Worm (Caenorhabditis elegans) whole organism, L1 larva: ENCODE measurements around the gene Y48A6B.8.

ENCODE experiments used
- C04F5.9 ChIP-seq: sonication (generic microtip); optimal IDR thresholded peaks from 2 replicates; lab custom pipeline; 2016; ENCODE audit warnings: missing genetic modification characterization, missing compliant biosample characterization
- C34B4.2 ChIP-seq: sonication (generic microtip); optimal IDR thresholded peaks from 2 replicates; lab custom pipeline; 2017; ENCODE audit warnings: mild to moderate bottlenecking, missing genetic modification characterization, missing compliant biosample characterization
- F16B12.6 ChIP-seq: fragments of 150-350 bp; optimal IDR thresholded peaks from 2 replicates; lab custom pipeline; 2014; ENCODE audit warnings: missing biosample characterization, missing genetic modification characterization
- Y116A8C.19 ChIP-seq: sonication (generic microtip); optimal IDR thresholded peaks from 2 replicates; lab custom pipeline; 2016; ENCODE audit warnings: missing compliant biosample characterization, missing genetic modification characterization, borderline replicate concordance
- aly-2 ChIP-seq: fragments of 150-350 bp; optimal IDR thresholded peaks from 2 replicates; lab custom pipeline; 2014; ENCODE audit warnings: missing biosample characterization, missing genetic modification characterization
- blmp-1 ChIP-seq: fragments of 150-350 bp; optimal IDR thresholded peaks from 2 replicates; lab custom pipeline; 2014; ENCODE audit warnings: missing biosample characterization, missing genetic modification characterization
- ceh-63 ChIP-seq: fragments of 200-800 bp; sonication (Bioruptor generic); optimal IDR thresholded peaks from 2 replicates; lab custom pipeline; 2018; ENCODE audit warnings: mild to moderate bottlenecking, missing genetic modification characterization, missing compliant biosample characterization
- ceh-88 ChIP-seq: fragments of 200-800 bp; sonication (Bioruptor generic); IDR thresholded peaks from 2 replicates; pipeline ENCODE4 v1.3.6; 2022; ENCODE audit warnings: missing genetic modification characterization, missing compliant biosample characterization
- ceh-90 ChIP-seq: sonication (generic microtip); optimal IDR thresholded peaks from 2 replicates; lab custom pipeline; 2016; ENCODE audit warnings: missing genetic modification characterization, missing compliant biosample characterization
- ces-1 ChIP-seq: fragments of 150-350 bp; optimal IDR thresholded peaks from 2 replicates; lab custom pipeline; 2014; ENCODE audit warnings: missing biosample characterization, missing genetic modification reagents, missing genetic modification characterization
- efl-1 ChIP-seq, 4 experiments: fragments of 150-350 bp; optimal IDR thresholded peaks in 3 of 4; peaks in 1 of 4; 1 replicate in 1 of 4; 2 replicates in 3 of 4; lab custom pipeline; 2014; ENCODE audit warnings: missing biosample characterization in 2 of 4, missing genetic modification characterization in 2 of 4, missing genetic modification reagents in 2 of 4
- egl-13 ChIP-seq: sonication (generic microtip); optimal IDR thresholded peaks from 2 replicates; lab custom pipeline; 2016; ENCODE audit warnings: missing genotype, missing genetic modification reagents, missing genetic modification characterization, missing compliant biosample characterization
- elt-2 ChIP-seq: sonication (generic microtip); optimal IDR thresholded peaks from 2 replicates; lab custom pipeline; 2016; ENCODE audit warnings: missing genetic modification characterization, mild to moderate bottlenecking, inconsistent platforms, missing compliant biosample characterization, missing genetic modification reagents
- fkh-10 ChIP-seq: sonication (generic microtip); optimal IDR thresholded peaks from 2 replicates; lab custom pipeline; 2017; ENCODE audit warnings: missing biosample characterization, missing genetic modification reagents, missing genetic modification characterization
- hlh-17 ChIP-seq: fragments of 200-800 bp; sonication (Bioruptor generic); optimal IDR thresholded peaks from 2 replicates; lab custom pipeline; 2018; ENCODE audit warnings: missing genetic modification characterization, mild to moderate bottlenecking, missing compliant biosample characterization, moderate library complexity, borderline replicate concordance
- irx-1 ChIP-seq: sonication (generic microtip); optimal IDR thresholded peaks from 2 replicates; lab custom pipeline; 2016; ENCODE audit warnings: missing genetic modification characterization, missing compliant biosample characterization
- jun-1 ChIP-seq: fragments of 150-350 bp; optimal IDR thresholded peaks from 2 replicates; lab custom pipeline; 2014; ENCODE audit warnings: missing biosample characterization, missing genetic modification reagents, missing genetic modification characterization
- lin-35 ChIP-seq, 2 experiments: fragments of 150-350 bp; optimal IDR thresholded peaks; 2 replicates each; lab custom pipeline; 2014; ENCODE audit warnings: missing biosample characterization in 2 of 2, missing genetic modification characterization in 2 of 2, missing genetic modification reagents in 2 of 2
- lsy-2 ChIP-seq, 2 experiments: fragments of 150-350 bp; optimal IDR thresholded peaks; 2 replicates each; lab custom pipeline; 2014; ENCODE audit warnings: missing biosample characterization in 2 of 2, missing genetic modification characterization in 2 of 2
- mdl-1 ChIP-seq, 2 experiments: fragments of 150-350 bp; optimal IDR thresholded peaks; 2 replicates each; lab custom pipeline; 2014 to 2017; ENCODE audit warnings: missing biosample characterization in 2 of 2, missing genetic modification characterization in 2 of 2, inconsistent platforms in 1 of 2
- nhr-11 ChIP-seq: fragments of 150-350 bp; optimal IDR thresholded peaks from 2 replicates; lab custom pipeline; 2014; ENCODE audit warnings: missing biosample characterization, missing genetic modification characterization
- nhr-12 ChIP-seq: sonication (generic microtip); optimal IDR thresholded peaks from 2 replicates; lab custom pipeline; 2017; ENCODE audit warnings: missing biosample characterization, missing genetic modification characterization
- nhr-19 ChIP-seq: fragments of 200-800 bp; sonication (Bioruptor generic); conservative IDR thresholded peaks from 2 replicates; pipeline ENCODE4 v1.3.6; 2022; ENCODE audit warnings: missing genetic modification characterization, missing compliant biosample characterization
- nhr-20 ChIP-seq: sonication (generic microtip); optimal IDR thresholded peaks from 2 replicates; lab custom pipeline; 2016; ENCODE audit warnings: mild to moderate bottlenecking, missing genetic modification characterization, missing compliant biosample characterization
- nhr-71 ChIP-seq: sonication (generic microtip); optimal IDR thresholded peaks from 2 replicates; lab custom pipeline; 2016; ENCODE audit warnings: mild to moderate bottlenecking, missing genetic modification characterization, moderate library complexity, missing compliant biosample characterization
- nhr-76 ChIP-seq: sonication (generic microtip); optimal IDR thresholded peaks from 2 replicates; lab custom pipeline; 2017; ENCODE audit warnings: missing biosample characterization, missing genetic modification characterization
- nhr-90 ChIP-seq: sonication (generic microtip); optimal IDR thresholded peaks from 2 replicates; lab custom pipeline; 2016; ENCODE audit warnings: mild to moderate bottlenecking, missing genetic modification characterization, missing compliant biosample characterization; ENCODE audit not compliant: poor library complexity
- pqm-1 ChIP-seq: sonication (generic microtip); optimal IDR thresholded peaks from 3 replicates; lab custom pipeline; 2017; ENCODE audit warnings: missing biosample characterization, missing genetic modification characterization
- rnt-1 ChIP-seq: sonication (generic microtip); optimal IDR thresholded peaks from 2 replicates; lab custom pipeline; 2016; ENCODE audit warnings: mild to moderate bottlenecking, missing genetic modification characterization, moderate library complexity, missing compliant biosample characterization
- skn-1 ChIP-seq: fragments of 150-350 bp; optimal IDR thresholded peaks from 2 replicates; lab custom pipeline; 2014; ENCODE audit warnings: missing biosample characterization, missing genetic modification characterization
- snpc-4 ChIP-seq: fragments of 150-350 bp; optimal IDR thresholded peaks from 2 replicates; lab custom pipeline; 2014; ENCODE audit warnings: missing biosample characterization, missing genetic modification characterization
- sup-37 ChIP-seq: fragments of 200-800 bp; sonication (Bioruptor generic); optimal IDR thresholded peaks from 2 replicates; lab custom pipeline; 2018; ENCODE audit warnings: mild to moderate bottlenecking, missing genetic modification characterization, missing compliant biosample characterization
- tbx-2 ChIP-seq: sonication (generic microtip); optimal IDR thresholded peaks from 2 replicates; lab custom pipeline; 2016; ENCODE audit warnings: missing genetic modification characterization, missing compliant biosample characterization
- tlp-1 ChIP-seq: fragments of 150-350 bp; optimal IDR thresholded peaks from 2 replicates; lab custom pipeline; 2014; ENCODE audit warnings: missing biosample characterization, missing genetic modification characterization
- unc-130 ChIP-seq: fragments of 150-350 bp; optimal IDR thresholded peaks from 2 replicates; lab custom pipeline; 2017; ENCODE audit warnings: missing biosample characterization, missing genetic modification characterization, inconsistent platforms
- unc-86 ChIP-seq: sonication (generic microtip); optimal IDR thresholded peaks from 2 replicates; lab custom pipeline; 2016; ENCODE audit warnings: missing genetic modification characterization, missing compliant biosample characterization
- zag-1 ChIP-seq: fragments of 150-350 bp; optimal IDR thresholded peaks from 2 replicates; lab custom pipeline; 2014; ENCODE audit warnings: missing biosample characterization, missing genetic modification characterization
- ztf-11 ChIP-seq, 2 experiments: sonication (generic microtip); optimal IDR thresholded peaks; 2 replicates each; lab custom pipeline; 2016 to 2017; ENCODE audit warnings: missing genetic modification characterization in 2 of 2, missing biosample characterization in 1 of 2, missing compliant biosample characterization in 1 of 2

Y48A6B.8 gene

DNA sequence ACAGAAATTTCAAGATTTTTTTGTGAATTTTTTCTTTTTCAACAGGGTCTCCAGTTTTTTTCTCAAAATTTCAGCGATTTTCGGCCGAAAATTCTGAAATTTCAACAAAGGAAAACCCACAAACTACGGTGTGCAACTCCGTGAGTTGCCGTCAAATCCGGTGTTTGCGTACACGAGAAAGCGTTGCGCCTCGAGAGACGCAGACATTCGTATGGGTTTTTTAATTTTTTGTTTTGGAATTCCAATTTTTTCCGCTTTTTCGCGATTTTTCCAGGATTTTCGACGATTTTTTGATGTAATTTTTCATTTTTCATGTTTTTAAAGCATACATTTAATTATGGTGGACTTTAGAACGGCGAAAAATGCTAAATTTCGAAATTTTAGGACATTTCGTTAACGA lies 6.9 kb upstream of the Y48A6B.8 start (continued):
- TF ChIP-seq aly-2 (peak; percentile 55), C34B4.2 (tag; lab: Kevin White, UChicago) (no peak), zag-1 (tag; lab: Kevin White, UChicago) (no peak), ztf-11 (tag; optimal IDR thresholded peaks at IDR 0.05; lab: Kevin White, UChicago) (peak in 1 of 2 experiments; percentile 7), nhr-11 (tag; lab: Kevin White, UChicago) (no peak), tbx-2 (tag; lab: Kevin White, UChicago) (peak; percentile 78), snpc-4 (peak; percentile 69), tlp-1 (tag; lab: Kevin White, UChicago) (no peak), ceh-88 (no peak), egl-13 (no peak), F16B12.6 (tag; lab: Kevin White, UChicago) (peak; percentile 100)
- TF ChIP-seq, all 84 proteins: peak for 46

DNA sequence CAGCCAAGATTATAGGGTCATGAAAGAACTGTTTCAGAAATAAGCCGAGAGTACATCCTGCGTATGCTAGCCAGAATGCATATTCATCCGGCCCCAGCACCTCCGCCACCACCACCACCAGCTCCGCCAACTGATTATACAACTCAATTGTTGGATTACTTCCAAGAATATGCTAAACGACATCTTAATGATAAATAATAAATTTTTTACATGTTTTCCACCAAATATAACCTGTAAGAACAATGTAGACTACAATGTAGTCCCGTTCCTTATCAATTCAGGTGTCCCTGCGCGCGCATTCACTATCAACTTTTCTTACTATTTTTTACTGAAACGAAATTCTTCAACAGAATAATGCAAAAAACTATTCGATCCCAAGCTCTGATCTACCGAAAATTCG lies 3.6 kb upstream of the Y48A6B.8 start, which contains the start of gene Y48A6B.9:
Gene Y48A6B.9, plus strand, starts transcription at position 301 of the 400 bp plus-strand sequence.
- TF ChIP-seq efl-1 (optimal IDR thresholded peaks at IDR 0.05; lab: Kevin White, UChicago) (no peak), efl-1 (GFP tag; optimal IDR thresholded peaks at IDR 0.05 in 1 of 2; lab: Kevin White, UChicago) (peak in 1 of 2 experiments; percentile 24), irx-1 (no peak)

ce11 chrIII:11031309-11031708 lies 2.1 kb upstream of the Y48A6B.8 start, which contains the start of gene Y48A6B.14:
Gene Y48A6B.14 (plus strand): TSS chrIII:11031609.
- TF ChIP-seq Y116A8C.19 (tag; lab: Kevin White, UChicago) (no peak), efl-1 (optimal IDR thresholded peaks at IDR 0.05; lab: Kevin White, UChicago) (no peak), efl-1 (GFP tag; optimal IDR thresholded peaks at IDR 0.05 in 1 of 2; lab: Kevin White, UChicago) (peak in 1 of 2 experiments; percentile 56)

- peak; percentile 98 for TF ChIP-seq elt-2 (tag; lab: Kevin White, UChicago)
- peak; percentile 0 for TF ChIP-seq tlp-1 (tag; lab: Kevin White, UChicago)
- no peak for TF ChIP-seq unc-86 (tag; lab: Kevin White, UChicago)
- peak in 1 of 2 experiments; percentile 51 for TF ChIP-seq lin-35 (GFP tag; optimal IDR thresholded peaks at IDR 0.05; lab: Kevin White, UChicago)
- TF ChIP-seq efl-1 (optimal IDR thresholded peaks at IDR 0.05; lab: Kevin White, UChicago): no peak
- peak in 1 of 2 experiments; percentile 88 for TF ChIP-seq efl-1 (GFP tag; optimal IDR thresholded peaks at IDR 0.05 in 1 of 2; lab: Kevin White, UChicago)
- TF ChIP-seq mdl-1 (tag; optimal IDR thresholded peaks at IDR 0.05; lab: Kevin White, UChicago): peak in 1 of 2 experiments; percentile 74
- TF ChIP-seq sup-37 (GFP tag; lab: Kevin White, UChicago): no peak
- TF ChIP-seq nhr-12: no peak
- peak; percentile 81 for TF ChIP-seq pqm-1
- TF ChIP-seq nhr-71 (tag; lab: Kevin White, UChicago): peak; percentile 51
- peak; percentile 60 for TF ChIP-seq nhr-90
- no peak for TF ChIP-seq egl-13
- TF ChIP-seq lsy-2 (tag; optimal IDR thresholded peaks at IDR 0.05; lab: Kevin White, UChicago): peak in 1 of 2 experiments; percentile 24
- TF ChIP-seq snpc-4: no peak
- TF ChIP-seq nhr-20: peak; percentile 14
- TF ChIP-seq jun-1 (tag; lab: Kevin White, UChicago): peak; percentile 32
- no peak for TF ChIP-seq irx-1
These were observed 2.7 kb downstream of the Y48A6B.8 start, which contains the start of gene Y48A6B.7 for ce11 chrIII:11026516-11027048. Gene Y48A6B.7 (minus strand): TSS chrIII:11026566.

DNA sequence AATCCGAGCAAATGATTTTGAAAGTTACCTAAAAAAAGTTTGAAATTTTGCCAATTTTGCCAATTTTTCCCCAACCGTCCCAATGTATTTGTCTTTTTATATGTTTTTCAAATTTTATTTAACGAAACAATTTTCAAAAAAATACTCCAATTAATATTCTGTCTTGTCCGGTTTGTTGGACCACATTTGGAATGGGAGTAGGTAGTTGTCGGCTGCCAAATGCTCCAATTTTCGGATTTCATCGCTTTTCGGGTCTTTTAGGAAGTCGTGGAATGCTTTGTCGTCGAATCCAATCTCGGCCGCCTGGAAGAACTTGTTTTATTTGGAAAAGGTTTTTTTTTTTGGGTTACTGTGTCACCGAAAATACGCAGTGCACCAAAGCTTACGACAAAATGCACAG lies 4.1 kb downstream of the Y48A6B.8 start:
- TF ChIP-seq nhr-76 (tag; lab: Kevin White, UChicago) (no peak), hlh-17 (GFP tag; lab: Kevin White, UChicago) (no peak), pqm-1 (no peak), irx-1 (no peak), rnt-1 (no peak), nhr-19 (GFP tag; lab: Robert Waterston, UW) (no peak), zag-1 (tag; lab: Kevin White, UChicago) (no peak), ztf-11 (tag; optimal IDR thresholded peaks at IDR 0.05; lab: Kevin White, UChicago) (no peak), tlp-1 (tag; lab: Kevin White, UChicago) (no peak), C04F5.9 (tag; lab: Kevin White, UChicago) (no peak), skn-1 (no peak), ceh-63 (GFP tag; lab: Kevin White, UChicago) (no peak), lin-35 (GFP tag; optimal IDR thresholded peaks at IDR 0.05; lab: Kevin White, UChicago) (no peak), ceh-90 (tag; lab: Kevin White, UChicago) (no peak), fkh-10 (no peak), blmp-1 (no peak), nhr-12 (no peak), ces-1 (GFP tag; lab: Kevin White, UChicago) (no peak), unc-130 (tag; lab: Kevin White, UChicago) (no peak)
